Worm (Caenorhabditis elegans): ENCODE measurements around the gene F10G7.9.

ce11 chrII:4733848-4734247, 27.6 kb upstream of the F10G7.9 start, which contains the start of gene F41C3.11:
- TF ChIP-seq snpc-4 (tag; optimal IDR thresholded peaks at IDR 0.05) (no peak), set-16 (GFP tag; IDR thresholded peaks at IDR 0.05) (no peak), unc-62 (GFP tag; optimal IDR thresholded peaks at IDR 0.05 in 1 of 2) (no peak), unc-62 (tag; optimal IDR thresholded peaks at IDR 0.05) (no peak), aly-2 (tag; optimal IDR thresholded peaks at IDR 0.05) (no peak), pha-4 (GFP tag; IDR thresholded peaks at IDR 0.05) (no peak), pha-4 (tag; optimal IDR thresholded peaks at IDR 0.05) (no peak), Y105C5A.15 (GFP tag; IDR thresholded peaks at IDR 0.05) (no peak), nhr-76 (tag; optimal IDR thresholded peaks at IDR 0.05) (no peak)

Measured in whole organism, L4 larva.